Worm (Caenorhabditis elegans) whole organism, L3 larva: Measurements from ENCODE around the gene C08E8.2.

Experiments used
- fkh-2 ChIP-seq: fragments of 150-350 bp; optimal IDR thresholded peaks from 2 replicates; lab custom pipeline; 2014; ENCODE audit warnings: missing biosample characterization, missing genetic modification reagents, missing genetic modification characterization
- nhr-237 ChIP-seq: fragments of 150-350 bp; optimal IDR thresholded peaks from 2 replicates; lab custom pipeline; 2014; ENCODE audit warnings: missing biosample characterization, missing genetic modification characterization

C08E8.2 gene

ce11 chrV:18318312-18318711, 37.3 kb downstream of the C08E8.2 start, which contains the start of gene fbxb-119:
Gene fbxb-119, plus strand, starts transcription at chrV:18318612.
- no peak for TF ChIP-seq fkh-2
- TF ChIP-seq nhr-237 = no peak
